Worm (Caenorhabditis elegans): Measurements from ENCODE around the gene smcl-1.

ce11 chrX:11693092-11693491, at the start of gene smcl-1:
- TF ChIP-seq nhr-67 (tag; optimal IDR thresholded peaks at IDR 0.05) (no peak), R02D3.7 (tag; optimal IDR thresholded peaks at IDR 0.05) (no peak), ceh-82 (tag; optimal IDR thresholded peaks at IDR 0.05) (no peak), nhr-237 (tag; optimal IDR thresholded peaks at IDR 0.05) (no peak), skn-1 (tag; optimal IDR thresholded peaks at IDR 0.05) (no peak), ceh-16 (tag; optimal IDR thresholded peaks at IDR 0.05) (no peak), snpc-4 (tag; optimal IDR thresholded peaks at IDR 0.05) (peak; percentile 57), ztf-4 (tag; optimal IDR thresholded peaks at IDR 0.05) (no peak), elt-2 (tag; optimal IDR thresholded peaks at IDR 0.05) (peak; percentile 28), ama-1 (optimal IDR thresholded peaks at IDR 0.05) (no peak), ceh-28 (tag; optimal IDR thresholded peaks at IDR 0.05) (no peak), tbx-2 (tag; optimal IDR thresholded peaks at IDR 0.05) (no peak)

Data from whole organism, L3 larva.